Worm (Caenorhabditis elegans) whole organism, L4/young adult: ENCODE measurements around the gene orc-3.

ENCODE experiments used
- W03F9.2 ChIP-seq: fragments of 150-350 bp; optimal IDR thresholded peaks from 2 replicates; lab custom pipeline; 2014; ENCODE audit warnings: missing biosample characterization, missing genetic modification characterization
- dao-5 ChIP-seq: sonication (generic microtip); optimal IDR thresholded peaks from 2 replicates; lab custom pipeline; 2016; ENCODE audit warnings: missing genotype, missing genetic modification characterization, moderate library complexity, missing compliant biosample characterization
- him-1 ChIP-seq: sonication (generic microtip); optimal IDR thresholded peaks from 2 replicates; lab custom pipeline; 2016; ENCODE audit warnings: missing genotype, missing genetic modification reagents, missing genetic modification characterization, missing compliant biosample characterization

Gene orc-3

DNA sequence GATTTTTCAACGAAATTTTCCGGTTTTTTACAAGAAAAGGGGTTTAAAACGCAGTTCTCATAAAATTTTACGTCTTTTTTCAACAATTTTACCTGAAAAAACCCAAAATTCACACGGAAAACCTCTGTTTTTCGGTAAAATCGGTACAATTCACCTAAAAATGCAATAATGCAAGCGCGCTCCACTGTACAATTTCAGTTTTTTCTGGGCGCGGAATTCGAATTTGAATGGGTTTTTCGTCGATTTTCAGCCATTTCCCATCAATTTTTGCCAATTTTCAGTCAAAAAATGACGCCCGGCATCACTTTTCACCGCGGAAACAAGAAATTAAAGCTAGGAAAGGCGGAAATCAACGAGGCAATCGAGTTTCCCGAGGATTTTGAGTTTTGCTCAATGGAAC, at the start of gene orc-3:
orc-3 (plus strand) TSS at position 282 of the 400 bp plus-strand sequence.
- no peak for TF ChIP-seq him-1 (tag; lab: Kevin White, UChicago)
- TF ChIP-seq dao-5 (tag; lab: Kevin White, UChicago): no peak
- TF ChIP-seq W03F9.2 (tag; lab: Kevin White, UChicago): no peak

DNA sequence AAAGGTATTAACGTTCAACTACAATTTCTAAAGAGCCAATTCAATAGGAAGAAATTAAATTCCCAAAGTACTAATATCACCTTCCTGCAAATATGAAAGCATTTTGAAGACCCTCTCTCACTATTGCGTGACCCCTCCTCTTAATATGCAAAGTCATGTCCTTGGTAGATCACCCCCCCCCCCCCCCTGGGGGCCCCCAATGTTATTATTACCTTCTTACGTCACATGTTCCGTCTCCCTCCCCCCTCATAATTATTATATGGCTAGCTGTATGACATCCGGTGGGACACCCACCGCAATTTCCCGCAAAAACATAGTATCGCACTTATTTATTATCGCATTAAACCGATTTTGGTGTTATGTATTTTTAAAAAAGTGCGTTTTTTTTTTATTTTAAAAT, 46.0 kb upstream of the orc-3 start:
- TF ChIP-seq dao-5 (tag; lab: Kevin White, UChicago) (no peak), W03F9.2 (tag; lab: Kevin White, UChicago) (no peak), him-1 (tag; lab: Kevin White, UChicago) (no peak)

DNA sequence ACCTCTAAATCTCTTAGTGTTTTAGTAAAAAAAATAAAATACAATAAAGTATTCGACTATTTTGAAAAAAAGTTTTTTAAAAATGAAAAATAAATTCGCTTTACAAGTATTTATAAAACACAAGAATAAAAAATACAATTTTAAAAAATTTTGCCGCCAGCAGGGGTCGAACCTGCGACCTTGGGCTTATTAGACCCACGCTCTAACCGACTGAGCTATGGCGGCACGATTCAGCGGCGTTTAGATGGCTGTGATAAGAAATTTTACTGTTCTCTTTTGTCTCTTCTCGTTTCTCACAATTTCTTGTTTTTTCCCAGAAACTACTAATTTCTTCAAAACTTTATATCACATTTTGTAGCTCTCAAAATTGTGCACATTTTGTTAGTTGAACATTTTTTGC, 44.7 kb upstream of the orc-3 start:
- TF ChIP-seq W03F9.2 (tag; lab: Kevin White, UChicago) (no peak), him-1 (tag; lab: Kevin White, UChicago) (no peak), dao-5 (tag; lab: Kevin White, UChicago) (no peak)

DNA sequence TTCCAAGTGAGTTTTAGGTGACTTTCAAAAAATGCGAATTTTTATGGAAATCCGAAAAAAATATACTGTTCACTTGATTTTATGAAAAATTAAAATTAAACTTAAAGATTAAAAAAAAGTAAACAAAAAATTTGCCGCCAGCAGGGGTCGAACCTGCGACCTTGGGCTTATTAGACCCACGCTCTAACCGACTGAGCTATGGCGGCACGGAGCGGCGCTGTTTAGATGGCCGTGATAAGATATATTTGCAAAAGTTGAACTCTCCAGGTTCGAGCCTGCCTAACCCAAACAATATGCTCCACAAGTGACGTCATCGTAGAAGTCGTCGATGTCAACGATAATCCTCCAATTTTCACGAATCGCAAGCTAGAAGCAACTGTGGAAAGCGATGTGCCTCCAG, 43.3 kb upstream of the orc-3 start:
- TF ChIP-seq him-1 (tag; lab: Kevin White, UChicago) (no peak), W03F9.2 (tag; lab: Kevin White, UChicago) (no peak), dao-5 (tag; lab: Kevin White, UChicago) (no peak)

DNA sequence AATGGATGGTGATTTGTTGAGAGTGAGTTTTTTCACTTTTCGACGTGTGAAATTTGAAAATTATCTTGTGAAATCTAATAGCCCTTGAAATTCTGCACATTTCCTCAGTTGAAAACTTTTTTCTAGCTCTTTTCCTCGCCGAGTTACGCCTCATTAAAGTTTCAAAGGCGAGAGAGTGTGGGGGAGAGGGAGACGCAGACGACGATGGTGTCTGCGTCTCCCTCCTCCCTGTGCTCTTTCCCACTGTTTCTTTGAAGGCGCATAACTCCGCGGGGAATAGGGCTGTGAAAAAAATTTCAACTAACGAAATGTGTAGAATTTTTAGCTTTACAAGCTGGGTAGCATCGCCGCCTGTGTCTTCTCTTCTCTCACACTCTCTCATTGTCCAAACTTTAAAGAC, 41.5 kb upstream of the orc-3 start:
- TF ChIP-seq dao-5 (tag; lab: Kevin White, UChicago) (no peak), him-1 (tag; lab: Kevin White, UChicago) (no peak), W03F9.2 (tag; lab: Kevin White, UChicago) (no peak)

DNA sequence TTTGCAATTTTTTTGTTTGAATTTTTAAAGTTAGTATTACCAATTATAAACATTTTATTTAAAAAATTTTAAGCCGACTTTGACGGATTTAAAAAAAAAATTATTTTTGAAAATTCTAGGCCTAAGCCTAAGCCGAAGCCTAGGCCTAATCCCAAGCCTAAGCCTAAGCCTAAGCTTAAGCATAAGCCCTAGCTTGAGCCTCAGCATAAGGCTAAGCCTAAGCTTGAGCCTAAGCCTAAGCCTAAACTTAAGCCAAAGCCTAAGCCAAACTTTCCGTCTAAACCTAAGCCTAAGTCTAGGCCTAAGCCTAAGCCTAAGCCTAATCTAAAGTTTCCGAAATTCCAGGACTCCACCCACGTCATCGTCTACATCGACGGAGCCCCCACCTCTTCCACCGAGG, 38.3 kb upstream of the orc-3 start:
- TF ChIP-seq him-1 (tag; lab: Kevin White, UChicago): no peak
- no peak for TF ChIP-seq dao-5 (tag; lab: Kevin White, UChicago)
- TF ChIP-seq W03F9.2 (tag; lab: Kevin White, UChicago): no peak

DNA sequence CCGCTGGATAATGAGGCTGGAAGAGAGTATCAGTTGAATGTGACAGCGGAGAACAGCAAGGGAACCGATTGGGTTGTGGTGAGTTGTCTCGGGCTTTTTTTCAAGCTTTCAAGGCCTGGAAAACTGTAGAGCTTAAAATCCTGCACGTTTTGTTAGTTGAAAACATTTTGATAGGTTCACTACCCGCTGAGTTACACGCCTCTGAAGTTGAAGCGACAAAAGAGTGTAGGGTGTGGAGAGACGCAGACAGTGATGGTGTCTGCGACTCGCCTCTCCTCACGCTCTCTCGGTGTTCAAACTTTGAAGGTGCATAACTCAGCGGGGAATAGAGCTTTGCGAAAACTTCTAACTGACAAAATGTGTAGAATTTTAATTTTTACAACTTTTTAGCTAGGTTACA, 34.6 kb upstream of the orc-3 start:
- TF ChIP-seq W03F9.2 (tag; lab: Kevin White, UChicago) (no peak), dao-5 (tag; lab: Kevin White, UChicago) (no peak), him-1 (tag; lab: Kevin White, UChicago) (no peak)

DNA sequence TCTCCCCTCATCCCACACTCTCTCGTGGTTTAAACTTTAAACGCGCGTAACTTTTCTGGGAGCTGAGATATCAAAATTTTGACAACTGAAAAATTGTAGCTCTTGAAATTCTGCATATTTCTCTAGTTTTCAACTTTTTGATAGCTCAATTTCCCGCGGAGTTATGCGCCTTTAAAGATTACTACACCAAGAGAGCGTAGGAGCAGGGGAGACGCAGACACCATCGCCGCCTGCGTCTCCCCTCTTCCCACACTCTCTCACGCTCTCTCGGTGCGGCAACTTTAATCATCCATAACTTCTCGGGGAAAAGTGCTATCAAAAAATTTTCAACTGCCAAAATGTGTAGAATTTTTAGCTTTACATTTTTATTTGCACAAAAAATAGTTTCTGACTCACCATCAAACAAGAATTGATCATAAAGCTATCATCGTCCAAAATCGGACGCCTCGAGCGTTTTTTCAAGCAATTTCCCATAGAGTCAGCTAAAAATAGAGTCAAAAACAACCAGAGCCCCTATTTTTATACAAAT, 31.8 kb upstream of the orc-3 start, which contains the start of gene eak-3:
eak-3 (minus strand) TSS at position 479 of the 529 bp plus-strand sequence.
- no peak for TF ChIP-seq W03F9.2 (tag; lab: Kevin White, UChicago)
- no peak for TF ChIP-seq him-1 (tag; lab: Kevin White, UChicago)
- TF ChIP-seq dao-5 (tag; lab: Kevin White, UChicago): no peak

DNA sequence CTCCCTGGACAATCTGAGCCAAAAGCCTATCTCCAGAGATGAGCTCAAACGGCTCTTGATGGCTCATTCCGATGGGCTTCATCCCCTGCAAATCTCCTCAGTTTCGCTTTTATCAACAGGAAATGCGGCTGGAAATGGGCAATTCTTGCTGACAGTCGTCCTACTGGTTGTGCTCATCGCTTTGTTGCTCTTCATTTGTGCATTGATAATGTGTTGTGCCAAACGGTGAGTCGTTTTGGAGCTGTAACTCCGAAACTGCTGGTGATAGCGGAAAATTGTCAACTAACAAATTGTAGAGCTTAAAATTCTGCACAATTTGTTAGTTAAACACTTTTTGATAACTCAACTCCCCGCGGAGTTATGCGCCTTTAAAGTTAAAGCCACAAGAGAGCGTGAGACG, 28.9 kb upstream of the orc-3 start:
- TF ChIP-seq dao-5 (tag; lab: Kevin White, UChicago): no peak
- no peak for TF ChIP-seq him-1 (tag; lab: Kevin White, UChicago)
- no peak for TF ChIP-seq W03F9.2 (tag; lab: Kevin White, UChicago)

DNA sequence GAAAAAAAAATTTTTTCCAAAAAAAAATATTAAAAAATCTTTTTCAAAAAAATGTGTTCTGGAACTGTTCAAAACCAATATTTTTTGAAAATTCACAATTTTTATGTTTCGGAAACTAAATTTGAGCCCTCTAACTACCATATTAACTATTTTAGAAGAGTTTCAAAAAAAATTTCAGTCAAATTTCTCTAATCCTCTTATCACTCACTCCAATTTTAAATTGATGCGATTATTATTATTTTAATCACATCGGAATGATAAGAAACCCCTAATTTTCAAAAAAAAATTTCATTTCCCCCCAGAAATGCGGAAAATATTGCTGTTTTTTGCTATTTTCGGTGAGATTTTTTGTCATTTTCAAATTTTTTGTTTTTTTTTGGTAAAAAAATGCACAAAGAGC, 26.2 kb upstream of the orc-3 start, which contains the start of gene nspg-8:
nspg-8 (plus strand) TSS at position 301 of the 400 bp plus-strand sequence.
- no peak for TF ChIP-seq him-1 (tag; lab: Kevin White, UChicago)
- no peak for TF ChIP-seq W03F9.2 (tag; lab: Kevin White, UChicago)
- no peak for TF ChIP-seq dao-5 (tag; lab: Kevin White, UChicago)

DNA sequence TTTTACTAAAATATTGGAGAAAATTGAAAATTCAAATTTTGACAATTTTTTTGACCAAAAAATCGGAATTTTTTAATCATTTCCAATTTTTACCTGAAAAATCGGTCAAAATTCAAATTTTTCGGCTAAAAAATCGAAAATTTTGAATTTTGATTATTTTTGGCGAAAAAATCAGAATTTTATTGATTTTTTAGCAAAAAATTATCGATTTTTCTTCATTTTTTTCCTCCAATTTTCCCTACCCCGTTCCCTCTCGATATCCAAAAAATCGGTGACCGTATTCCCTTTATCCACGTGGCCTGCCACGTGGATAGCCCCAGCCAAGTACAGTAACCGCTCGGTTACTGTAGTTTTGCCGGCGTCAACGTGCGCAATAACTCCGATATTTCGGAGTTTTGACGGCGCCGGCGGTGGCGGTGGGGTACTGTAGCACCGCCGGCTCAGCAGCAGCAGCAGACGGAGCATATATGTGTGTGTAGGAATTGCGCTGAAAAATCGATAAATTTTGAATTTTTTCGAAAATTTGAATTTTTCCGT, 14.5 kb upstream of the orc-3 start, which contains the start of gene Y119D3B.14:
Y119D3B.14 (minus strand) TSS at position 487 of the 537 bp plus-strand sequence.
- no peak for TF ChIP-seq W03F9.2 (tag; lab: Kevin White, UChicago)
- TF ChIP-seq dao-5 (tag; lab: Kevin White, UChicago): no peak
- no peak for TF ChIP-seq him-1 (tag; lab: Kevin White, UChicago)

DNA sequence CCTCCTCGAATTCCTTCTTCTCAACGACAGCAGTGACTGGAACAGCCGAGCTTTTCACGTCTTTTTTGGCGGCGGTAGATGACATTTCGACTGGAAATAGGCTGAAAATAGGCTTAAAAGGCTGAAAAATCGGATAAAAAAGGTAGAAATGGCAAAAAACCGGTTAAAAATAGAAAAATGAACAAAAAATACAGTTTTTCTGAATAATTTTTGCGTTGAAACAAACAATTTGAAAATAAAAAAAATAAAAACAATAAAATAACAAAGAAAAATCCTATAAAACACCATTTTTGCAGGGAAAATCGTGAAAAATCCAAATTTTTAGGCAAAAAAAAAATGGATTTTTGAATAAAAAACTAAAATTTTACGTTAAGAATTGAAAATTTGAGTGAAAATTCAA, 11.7 kb upstream of the orc-3 start, which contains the start of gene dss-1:
dss-1 (minus strand) TSS at position 101 of the 400 bp plus-strand sequence.
- TF ChIP-seq him-1 (tag; lab: Kevin White, UChicago) (no peak), W03F9.2 (tag; lab: Kevin White, UChicago) (no peak), dao-5 (tag; lab: Kevin White, UChicago) (no peak)

DNA sequence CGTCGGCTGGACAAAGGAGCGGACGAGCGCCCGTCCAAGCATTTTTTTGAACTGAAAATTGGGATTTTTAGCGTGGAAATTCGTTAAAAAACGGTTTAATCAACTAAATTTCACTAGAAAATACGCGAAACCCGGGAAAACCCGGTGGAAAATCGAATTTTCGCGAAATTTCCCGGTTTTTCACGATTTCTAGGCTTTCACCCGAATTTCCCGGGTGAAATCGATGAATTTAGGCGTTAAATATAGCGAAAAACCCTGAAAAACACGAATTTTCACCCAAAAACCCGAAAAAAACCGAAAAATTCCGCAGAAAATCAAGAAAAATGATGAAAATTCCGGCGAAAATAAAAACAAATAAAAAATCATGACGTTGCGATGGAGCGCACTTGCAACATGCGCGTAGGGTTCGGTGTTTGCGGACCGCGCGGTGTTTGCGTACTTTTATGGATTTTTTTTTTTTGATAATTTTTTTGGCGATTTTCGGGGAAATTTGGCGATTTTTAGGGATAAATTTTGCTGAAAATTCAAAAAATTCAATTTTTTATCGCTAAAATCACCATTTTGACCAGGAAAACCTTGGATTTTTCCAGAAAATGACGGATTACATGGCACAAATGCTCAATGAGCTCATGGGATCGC, 5.9 kb upstream of the orc-3 start, which contains the start of the genes mrpl-45 and Y119D3B.12:
mrpl-45 (minus strand) TSS at position 51 of the 639 bp plus-strand sequence.
Y119D3B.12 (plus strand) TSS at position 589 of the 639 bp plus-strand sequence.
- TF ChIP-seq W03F9.2 (tag; lab: Kevin White, UChicago): peak; percentile 76
- TF ChIP-seq dao-5 (tag; lab: Kevin White, UChicago): no peak
- no peak for TF ChIP-seq him-1 (tag; lab: Kevin White, UChicago)
